Fruit fly (Drosophila melanogaster): Measurements from ENCODE around the gene CG14275.

- TF ChIP-seq CG8478 (optimal IDR thresholded peaks at IDR 0.05) (no peak), CTCF (optimal IDR thresholded peaks at IDR 0.05) (no peak)
Measured at dm6 chr2L:8326414-8327271, 613 bp upstream of the CG14275 start.

All from S2 (cell line).